Fruit fly (Drosophila melanogaster) whole organism, embryonic: ENCODE data around the gene RpS28a.

Experiments
- Abd-B ChIP-seq: fragments of 200-800 bp; sonication (Bioruptor generic); optimal IDR thresholded peaks from 2 replicates; lab custom pipeline; 2018; ENCODE audit warnings: missing biosample characterization, mild to moderate bottlenecking, missing genetic modification characterization, moderate library complexity
- Antp ChIP-seq: fragments of 200-800 bp; sonication (Bioruptor generic); optimal IDR thresholded peaks from 3 replicates; lab custom pipeline; 2016; ENCODE audit warnings: missing biosample characterization, missing genetic modification characterization
- B-H2 ChIP-seq: fragments of 200-800 bp; sonication (Bioruptor generic); optimal IDR thresholded peaks from 2 replicates; lab custom pipeline; 2018; ENCODE audit warnings: missing biosample characterization, mild to moderate bottlenecking, missing genetic modification characterization
- CG12769 ChIP-seq: fragments of 200-800 bp; sonication (Bioruptor generic); optimal IDR thresholded peaks from 2 replicates; lab custom pipeline; 2019; ENCODE audit warnings: missing biosample characterization, mild to moderate bottlenecking, missing genetic modification characterization, moderate library complexity
- CG13894 ChIP-seq: fragments of 200-800 bp; sonication (Bioruptor generic); optimal IDR thresholded peaks from 3 replicates; lab custom pipeline; 2018; ENCODE audit warnings: missing biosample characterization, mild to moderate bottlenecking, missing genetic modification characterization, moderate library complexity
- CG14860 ChIP-seq: fragments of 200-800 bp; sonication (Bioruptor generic); IDR thresholded peaks from 3 replicates; pipeline ENCODE4 v1.3.6; 2022; ENCODE audit warnings: missing biosample characterization, missing genetic modification characterization; ENCODE audit not compliant: partially characterized antibody
- CG1602 ChIP-seq: fragments of 200-800 bp; sonication (Bioruptor generic); optimal IDR thresholded peaks from 3 replicates; lab custom pipeline; 2016; ENCODE audit warnings: missing biosample characterization, missing genetic modification characterization
- CG1603 ChIP-seq: fragments of 200-800 bp; sonication (Bioruptor generic); optimal IDR thresholded peaks from 2 replicates; lab custom pipeline; 2019; ENCODE audit warnings: missing biosample characterization, mild to moderate bottlenecking, missing genetic modification characterization, moderate library complexity
- CG16779 ChIP-seq: fragments of 200-800 bp; sonication (Bioruptor generic); IDR thresholded peaks from 2 replicates; pipeline ENCODE4 v1.3.6; 2022; ENCODE audit warnings: missing biosample characterization, missing genetic modification characterization
- CG16815 ChIP-seq: fragments of 200-800 bp; sonication (Bioruptor generic); optimal IDR thresholded peaks from 3 replicates; lab custom pipeline; 2017; ENCODE audit warnings: missing biosample characterization, mild to moderate bottlenecking, missing genetic modification characterization
- CG17361 ChIP-seq: fragments of 200-800 bp; sonication (Bioruptor generic); IDR thresholded peaks from 3 replicates; pipeline ENCODE4 v1.3.6; 2022; ENCODE audit warnings: missing biosample characterization, missing genetic modification characterization
- CG17385 ChIP-seq: fragments of 200-800 bp; sonication (Bioruptor generic); optimal IDR thresholded peaks from 3 replicates; lab custom pipeline; 2018; ENCODE audit warnings: missing biosample characterization, mild to moderate bottlenecking, missing genetic modification characterization
- CG18599 ChIP-seq: fragments of 200-800 bp; sonication (Bioruptor generic); optimal IDR thresholded peaks from 3 replicates; lab custom pipeline; 2017; ENCODE audit warnings: missing biosample characterization, missing genetic modification characterization, mild to moderate bottlenecking, moderate library complexity, missing genetic modification reagents
- CG2129 ChIP-seq: fragments of 200-800 bp; sonication (Bioruptor generic); IDR thresholded peaks from 2 replicates; pipeline ENCODE4 v1.3.6; 2022; ENCODE audit warnings: missing biosample characterization, missing genetic modification characterization; ENCODE audit not compliant: partially characterized antibody
- CG32772 ChIP-seq: fragments of 200-800 bp; sonication (Bioruptor generic); IDR thresholded peaks from 2 replicates; pipeline ENCODE4 v1.3.6; 2022; ENCODE audit warnings: missing biosample characterization, missing genetic modification characterization
- CG9817 ChIP-seq: fragments of 200-800 bp; sonication (Bioruptor generic); optimal IDR thresholded peaks from 2 replicates; lab custom pipeline; 2018; ENCODE audit warnings: missing biosample characterization, mild to moderate bottlenecking, missing genetic modification characterization, moderate library complexity
- H2.0 ChIP-seq: fragments of 200-800 bp; sonication (Bioruptor generic); IDR thresholded peaks from 2 replicates; pipeline ENCODE4 v1.3.6; 2022; ENCODE audit warnings: missing biosample characterization, missing genetic modification characterization
- Hand ChIP-seq: fragments of 200-800 bp; sonication (Bioruptor generic); optimal IDR thresholded peaks from 2 replicates; lab custom pipeline; 2017; ENCODE audit warnings: mild to moderate bottlenecking, missing biosample characterization, missing genetic modification reagents, missing genetic modification characterization
- Jarid2 ChIP-seq: fragments of 200-800 bp; sonication (Bioruptor generic); optimal IDR thresholded peaks from 3 replicates; lab custom pipeline; 2017; ENCODE audit warnings: mild to moderate bottlenecking, missing biosample characterization, missing genetic modification reagents, missing genetic modification characterization
- Kr ChIP-seq: fragments of 200-800 bp; sonication (Bioruptor generic); optimal IDR thresholded peaks from 2 replicates; lab custom pipeline; 2017; ENCODE audit warnings: missing biosample characterization, mild to moderate bottlenecking, missing genetic modification characterization
- Mes4 ChIP-seq: fragments of 200-800 bp; sonication (Bioruptor generic); optimal IDR thresholded peaks from 2 replicates; lab custom pipeline; 2016; ENCODE audit warnings: missing biosample characterization, missing genetic modification characterization
- Myb ChIP-seq: fragments of 200-800 bp; sonication (Bioruptor generic); optimal IDR thresholded peaks from 2 replicates; lab custom pipeline; 2016; ENCODE audit warnings: missing biosample characterization, missing genetic modification characterization
- NK7.1 ChIP-seq: fragments of 200-800 bp; sonication (Bioruptor generic); optimal IDR thresholded peaks from 3 replicates; lab custom pipeline; 2016; ENCODE audit warnings: missing biosample characterization, missing genetic modification characterization
- Opbp ChIP-seq: fragments of 200-800 bp; sonication (Bioruptor generic); IDR thresholded peaks from 3 replicates; pipeline ENCODE4 v1.3.6; 2022; ENCODE audit warnings: missing biosample characterization, missing genetic modification characterization; ENCODE audit not compliant: partially characterized antibody
- Poxn ChIP-seq: fragments of 200-800 bp; sonication (Bioruptor generic); IDR thresholded peaks from 2 replicates; pipeline ENCODE4 v1.3.6; 2022; ENCODE audit warnings: missing biosample characterization, missing genetic modification characterization
- Rfx ChIP-seq: fragments of 200-800 bp; sonication (Bioruptor generic); IDR thresholded peaks from 2 replicates; pipeline ENCODE4 v1.3.6; 2022; ENCODE audit warnings: missing biosample characterization, missing genetic modification characterization
- Sry-δ ChIP-seq: fragments of 200-800 bp; sonication (Bioruptor generic); optimal IDR thresholded peaks from 2 replicates; lab custom pipeline; 2016; ENCODE audit warnings: missing biosample characterization, missing genetic modification characterization
- al ChIP-seq: fragments of 200-800 bp; sonication (Bioruptor generic); IDR thresholded peaks from 2 replicates; pipeline ENCODE4 v1.3.6; 2022; ENCODE audit warnings: missing biosample characterization, missing genetic modification characterization
- crp ChIP-seq, 2 experiments: fragments of 200-800 bp; sonication (Bioruptor generic); optimal IDR thresholded peaks; 2 replicates in 1 of 2; 3 replicates in 1 of 2; lab custom pipeline; 2017; ENCODE audit warnings: missing biosample characterization in 2 of 2, missing genetic modification characterization in 2 of 2, mild to moderate bottlenecking in 1 of 2, moderate library complexity in 1 of 2
- dan ChIP-seq: fragments of 200-800 bp; sonication (Bioruptor generic); IDR thresholded peaks from 2 replicates; pipeline ENCODE4 v1.3.6; 2022; ENCODE audit warnings: missing biosample characterization, missing genetic modification characterization
- danr ChIP-seq: fragments of 200-800 bp; sonication (Bioruptor generic); IDR thresholded peaks from 2 replicates; pipeline ENCODE4 v1.3.6; 2022; ENCODE audit warnings: missing biosample characterization, missing genetic modification characterization
- eyg ChIP-seq: fragments of 200-800 bp; sonication (Bioruptor generic); optimal IDR thresholded peaks from 3 replicates; lab custom pipeline; 2016; ENCODE audit warnings: missing biosample characterization, missing genetic modification characterization
- gem ChIP-seq: fragments of 200-800 bp; sonication (Bioruptor generic); optimal IDR thresholded peaks from 2 replicates; lab custom pipeline; 2019; ENCODE audit warnings: missing biosample characterization, mild to moderate bottlenecking, missing genetic modification characterization, moderate library complexity
- her ChIP-seq: fragments of 200-800 bp; sonication (Bioruptor generic); optimal IDR thresholded peaks from 2 replicates; lab custom pipeline; 2016; ENCODE audit warnings: missing biosample characterization, missing genetic modification characterization
- hkb ChIP-seq, 2 experiments: fragments of 200-800 bp in 1 of 2; fragments of >200 bp in 1 of 2; sonication (Bioruptor generic) in 1 of 2; IDR thresholded peaks in 1 of 2; optimal IDR thresholded peaks in 1 of 2; 2 replicates each; pipeline versions ENCODE4 v1.3.6 to Lab custom; 2017 to 2022; ENCODE audit warnings: missing biosample characterization in 1 of 2, missing genetic modification characterization in 1 of 2
- ken ChIP-seq: fragments of 200-800 bp; sonication (Bioruptor generic); IDR thresholded peaks from 3 replicates; pipeline ENCODE4 v1.3.6; 2022; ENCODE audit warnings: missing biosample characterization, missing genetic modification characterization
- lab ChIP-seq: fragments of 200-800 bp; sonication (Bioruptor generic); optimal IDR thresholded peaks from 3 replicates; lab custom pipeline; 2017; ENCODE audit warnings: missing biosample characterization, missing genetic modification characterization, mild to moderate bottlenecking, moderate library complexity, missing genetic modification reagents
- lbe ChIP-seq: fragments of 200-800 bp; sonication (Bioruptor generic); optimal IDR thresholded peaks from 2 replicates; lab custom pipeline; 2016; ENCODE audit warnings: missing biosample characterization, mild to moderate bottlenecking, missing genetic modification characterization
- maf-S ChIP-seq: fragments of 200-800 bp; sonication (Bioruptor generic); optimal IDR thresholded peaks from 2 replicates; lab custom pipeline; 2016; ENCODE audit warnings: missing biosample characterization, missing genetic modification characterization
- nerfin-2 ChIP-seq: fragments of 200-800 bp; sonication (Bioruptor generic); IDR thresholded peaks from 2 replicates; pipeline ENCODE4 v1.3.6; 2022; ENCODE audit warnings: missing biosample characterization, missing genetic modification characterization; ENCODE audit not compliant: partially characterized antibody
- org-1 ChIP-seq: fragments of 200-800 bp; sonication (Bioruptor generic); optimal IDR thresholded peaks from 2 replicates; lab custom pipeline; 2017; ENCODE audit warnings: missing biosample characterization, missing genetic modification characterization
- pfk ChIP-seq: fragments of 200-800 bp; sonication (Bioruptor generic); optimal IDR thresholded peaks from 2 replicates; lab custom pipeline; 2018; ENCODE audit warnings: missing biosample characterization, mild to moderate bottlenecking, missing genetic modification characterization, moderate library complexity
- pnt ChIP-seq: fragments of 200-800 bp; sonication (Bioruptor generic); optimal IDR thresholded peaks from 3 replicates; lab custom pipeline; 2016; ENCODE audit warnings: missing biosample characterization, missing genetic modification characterization
- run ChIP-seq: fragments of 200-800 bp; sonication (Bioruptor generic); optimal IDR thresholded peaks from 3 replicates; lab custom pipeline; 2018; ENCODE audit warnings: missing biosample characterization, mild to moderate bottlenecking, missing genetic modification characterization
- scrt ChIP-seq: fragments of 200-800 bp; sonication (Bioruptor generic); optimal IDR thresholded peaks from 2 replicates; lab custom pipeline; 2018; ENCODE audit warnings: missing biosample characterization, mild to moderate bottlenecking, missing genetic modification characterization, moderate library complexity
- sens-2 ChIP-seq: fragments of 200-800 bp; sonication (Bioruptor generic); IDR thresholded peaks from 2 replicates; pipeline ENCODE4 v1.3.6; 2022; ENCODE audit warnings: missing biosample characterization, missing genetic modification characterization
- sob ChIP-seq: fragments of 200-800 bp; sonication (Bioruptor generic); IDR thresholded peaks from 2 replicates; pipeline ENCODE4 v1.3.6; 2022; ENCODE audit warnings: missing biosample characterization, missing genetic modification characterization
- tll ChIP-seq, 2 experiments: fragments of 200-800 bp in 1 of 2; fragments of >200 bp in 1 of 2; sonication (Bioruptor generic) in 1 of 2; optimal IDR thresholded peaks; 2 replicates each; lab custom pipeline; 2017 to 2019; ENCODE audit warnings: missing biosample characterization in 2 of 2, missing genetic modification characterization in 2 of 2, mild to moderate bottlenecking in 1 of 2, moderate library complexity in 1 of 2
- toy ChIP-seq: fragments of 200-800 bp; sonication (Bioruptor generic); IDR thresholded peaks from 2 replicates; pipeline ENCODE4 v1.3.6; 2022; ENCODE audit warnings: missing biosample characterization, missing genetic modification characterization

Gene RpS28a

dm6 chr3R:30056592-30057135 lies 34.2 kb upstream of the RpS28a start, which contains the start of the genes CG7950 and Rpp14a (continued):
- TF ChIP-seq Mes4 (GFP tag; lab: Kevin White, UChicago): peak; percentile 72
- TF ChIP-seq crp (GFP tag; optimal IDR thresholded peaks at IDR 0.05; lab: Kevin White, UChicago): peak; percentile 71 to 93
- TF ChIP-seq CG9817 (tag; lab: Kevin White, UChicago): peak; percentile 86
- TF ChIP-seq scrt: peak; percentile 55
- peak; percentile 70 for TF ChIP-seq CG32772
- peak; percentile 65 for TF ChIP-seq pnt (GFP tag; lab: Kevin White, UChicago)
- peak; percentile 87 for TF ChIP-seq lbe (GFP tag; lab: Kevin White, UChicago)
- peak; percentile 62 for TF ChIP-seq CG16779 (GFP tag; lab: Robert Waterston, UW)
- TF ChIP-seq B-H2 (GFP tag; lab: Kevin White, UChicago): peak; percentile 85
- peak; percentile 64 for TF ChIP-seq her
- TF ChIP-seq Opbp (GFP tag; lab: Robert Waterston, UW): no peak
- peak; percentile 75; the same call in 1 of the 2 replicates for TF ChIP-seq al (GFP tag; lab: Robert Waterston, UW)
- peak; percentile 49 for TF ChIP-seq NK7.1 (GFP tag; lab: Kevin White, UChicago)
- TF ChIP-seq CG1602 (GFP tag; lab: Kevin White, UChicago): peak; percentile 84
- TF ChIP-seq Antp (GFP tag; lab: Kevin White, UChicago): peak; percentile 42
- TF ChIP-seq dan (GFP tag; lab: Robert Waterston, UW): no peak
- TF ChIP-seq maf-S: peak; percentile 74
- no peak for TF ChIP-seq hkb (optimal IDR thresholded peaks at IDR 0.05; lab: Kevin White, UChicago)
- peak; percentile 83 for TF ChIP-seq hkb (GFP tag; IDR thresholded peaks at IDR 0.05; lab: Robert Waterston, UW)
- TF ChIP-seq CG2129 (GFP tag; lab: Robert Waterston, UW): no peak
- no peak for TF ChIP-seq nerfin-2 (GFP tag; lab: Robert Waterston, UW)
- peak; percentile 39 for TF ChIP-seq Abd-B (GFP tag; lab: Kevin White, UChicago)
- peak; percentile 89 for TF ChIP-seq CG1603 (tag; lab: Kevin White, UChicago)
- TF ChIP-seq CG12769: peak; percentile 82
- TF ChIP-seq CG17385: peak; percentile 70
- no peak for TF ChIP-seq toy (GFP tag; lab: Robert Waterston, UW)
- no peak for TF ChIP-seq tll (GFP tag; optimal IDR thresholded peaks at IDR 0.05; lab: Kevin White, UChicago)
- peak; percentile 35 for TF ChIP-seq org-1 (GFP tag; lab: Kevin White, UChicago)
- TF ChIP-seq CG14860: no peak
- TF ChIP-seq gem (tag; lab: Kevin White, UChicago): peak; percentile 88
- TF ChIP-seq eyg (GFP tag; lab: Kevin White, UChicago): peak; percentile 57
- TF ChIP-seq CG13894 (tag; lab: Kevin White, UChicago): peak; percentile 84
- no peak for TF ChIP-seq Kr (GFP tag; lab: Kevin White, UChicago)
- peak; percentile 73 for TF ChIP-seq CG18599 (GFP tag; lab: Kevin White, UChicago)
- peak; percentile 96 for TF ChIP-seq Myb (GFP tag; lab: Kevin White, UChicago)
- no peak for TF ChIP-seq pfk (GFP tag; lab: Kevin White, UChicago)
- peak; percentile 57 for TF ChIP-seq Sry-δ (GFP tag; lab: Kevin White, UChicago)
- TF ChIP-seq Hand (GFP tag; lab: Kevin White, UChicago): no peak
- TF ChIP-seq lab (GFP tag; lab: Kevin White, UChicago): peak; percentile 84
- TF ChIP-seq run: peak; percentile 37
- peak; percentile 90 for TF ChIP-seq Rfx (GFP tag; lab: Robert Waterston, UW)
- peak; percentile 76 for TF ChIP-seq sob (GFP tag; lab: Robert Waterston, UW)
- TF ChIP-seq CG16815 (GFP tag; lab: Kevin White, UChicago): peak; percentile 44
- TF ChIP-seq H2.0 (GFP tag; lab: Robert Waterston, UW): peak; percentile 86
- TF ChIP-seq CG17361 (GFP tag; lab: Robert Waterston, UW): peak; percentile 37; the same call in 2 of the 3 replicates
- TF ChIP-seq danr (GFP tag; lab: Robert Waterston, UW): peak; percentile 54
- peak; percentile 72 for TF ChIP-seq sens-2 (GFP tag; lab: Robert Waterston, UW)
- TF ChIP-seq ken: peak; percentile 82
- TF ChIP-seq Poxn (GFP tag; lab: Robert Waterston, UW): peak; percentile 59; the same call in 1 of the 2 replicates
- TF ChIP-seq Jarid2: no peak
